Fruit fly (Drosophila melanogaster) whole organism, embryonic: ENCODE data around the gene Sec20.
A peak's percentile ranks its signal among the peaks of the same experiment; 100 is the strongest.

Experiments
- Atf3 ChIP-seq: fragments of 200-800 bp; sonication (Bioruptor generic); optimal IDR thresholded peaks from 3 replicates; lab custom pipeline; 2016; ENCODE audit warnings: missing biosample characterization, missing genetic modification characterization
- CG10147 ChIP-seq: fragments of 200-800 bp; sonication (Bioruptor generic); optimal IDR thresholded peaks from 2 replicates; lab custom pipeline; 2019; ENCODE audit warnings: missing biosample characterization, mild to moderate bottlenecking, missing genetic modification characterization, moderate library complexity
- CG1233 ChIP-seq: fragments of 200-800 bp; sonication (Bioruptor generic); optimal IDR thresholded peaks from 4 replicates; lab custom pipeline; 2018; ENCODE audit warnings: missing biosample characterization, mild to moderate bottlenecking, missing genetic modification characterization
- CG13296 ChIP-seq: fragments of 200-800 bp; sonication (Bioruptor generic); optimal IDR thresholded peaks from 3 replicates; lab custom pipeline; 2018; ENCODE audit warnings: missing biosample characterization, mild to moderate bottlenecking, missing genetic modification characterization
- CG14441 ChIP-seq: fragments of 200-800 bp; sonication (Bioruptor generic); IDR thresholded peaks from 2 replicates; pipeline ENCODE4 v1.3.6; 2022; ENCODE audit warnings: missing biosample characterization, missing genetic modification characterization
- CG1529 ChIP-seq: fragments of 200-800 bp; sonication (Bioruptor generic); optimal IDR thresholded peaks from 3 replicates; lab custom pipeline; 2018; ENCODE audit warnings: missing biosample characterization, missing genetic modification characterization
- CG16863 ChIP-seq: fragments of 200-800 bp; sonication (Bioruptor generic); optimal IDR thresholded peaks from 3 replicates; lab custom pipeline; 2016; ENCODE audit warnings: missing biosample characterization, missing genetic modification characterization
- CG31388 ChIP-seq: fragments of 200-800 bp; sonication (Bioruptor generic); optimal IDR thresholded peaks from 2 replicates; lab custom pipeline; 2016; ENCODE audit warnings: missing biosample characterization, missing genetic modification characterization
- CG34224 ChIP-seq: fragments of 200-800 bp; sonication (Bioruptor generic); IDR thresholded peaks from 3 replicates; pipeline ENCODE4 v1.3.6; 2022; ENCODE audit warnings: missing biosample characterization, missing genetic modification characterization; ENCODE audit not compliant: partially characterized antibody
- CG34422 ChIP-seq: fragments of 200-800 bp; sonication (Bioruptor generic); IDR thresholded peaks from 3 replicates; pipeline ENCODE4 v1.3.6; 2022; ENCODE audit warnings: missing biosample characterization, missing genetic modification characterization
- CG6654 ChIP-seq: fragments of 200-800 bp; sonication (Bioruptor generic); optimal IDR thresholded peaks from 2 replicates; lab custom pipeline; 2017; ENCODE audit warnings: missing biosample characterization, mild to moderate bottlenecking, missing genetic modification characterization
- CG6689 ChIP-seq: fragments of 200-800 bp; sonication (Bioruptor generic); IDR thresholded peaks from 2 replicates; pipeline ENCODE4 v1.3.6; 2022; ENCODE audit warnings: missing biosample characterization, missing genetic modification characterization
- CG7372 ChIP-seq: fragments of 200-800 bp; sonication (Bioruptor generic); IDR thresholded peaks from 2 replicates; pipeline ENCODE4 v1.3.6; 2022; ENCODE audit warnings: missing biosample characterization, missing genetic modification characterization
- CG7556 ChIP-seq: fragments of 200-800 bp; sonication (Bioruptor generic); optimal IDR thresholded peaks from 2 replicates; lab custom pipeline; 2017; ENCODE audit warnings: missing biosample characterization, mild to moderate bottlenecking, missing genetic modification characterization
- CG9215 ChIP-seq: fragments of 200-800 bp; sonication (Bioruptor generic); IDR thresholded peaks from 2 replicates; pipeline ENCODE4 v1.3.6; 2022; ENCODE audit warnings: missing biosample characterization, missing genetic modification characterization
- Chrac-16 ChIP-seq: fragments of 200-800 bp; sonication (Bioruptor generic); optimal IDR thresholded peaks from 3 replicates; lab custom pipeline; 2016; ENCODE audit warnings: missing biosample characterization, missing genetic modification characterization
- Dfd ChIP-seq, 2 experiments: fragments of >200 bp; optimal IDR thresholded peaks; 2 replicates each; lab custom pipeline; 2017; ENCODE audit warnings: missing biosample characterization in 2 of 2, missing genetic modification characterization in 2 of 2
- ERR ChIP-seq: fragments of 200-800 bp; sonication (Bioruptor generic); optimal IDR thresholded peaks from 2 replicates; lab custom pipeline; 2016; ENCODE audit warnings: missing biosample characterization, missing genetic modification characterization
- Elba2 ChIP-seq: fragments of 200-800 bp; sonication (Bioruptor generic); optimal IDR thresholded peaks from 3 replicates; lab custom pipeline; 2016; ENCODE audit warnings: missing biosample characterization, missing genetic modification characterization
- H15 ChIP-seq: fragments of 200-800 bp; sonication (Bioruptor generic); IDR thresholded peaks from 3 replicates; pipeline ENCODE4 v1.3.6; 2022; ENCODE audit warnings: missing biosample characterization, missing genetic modification characterization
- Hr51 ChIP-seq, 2 experiments: fragments of 200-800 bp; sonication (Bioruptor generic); optimal IDR thresholded peaks; 2 replicates in 1 of 2; 3 replicates in 1 of 2; lab custom pipeline; 2016 to 2018; ENCODE audit warnings: missing biosample characterization in 2 of 2, missing genetic modification characterization in 2 of 2, mild to moderate bottlenecking in 1 of 2, moderate library complexity in 1 of 2
- Lim3 ChIP-seq: fragments of 200-800 bp; sonication (Bioruptor generic); IDR thresholded peaks from 2 replicates; pipeline ENCODE4 v1.3.6; 2022; ENCODE audit warnings: missing biosample characterization, missing genetic modification characterization
- Mad ChIP-seq: fragments of 200-800 bp; sonication (Bioruptor generic); optimal IDR thresholded peaks from 2 replicates; lab custom pipeline; 2016; ENCODE audit warnings: missing biosample characterization, missing genetic modification characterization
- Med ChIP-seq: fragments of 200-800 bp; sonication (Bioruptor generic); peaks from one replicate; lab custom pipeline; 2016; ENCODE audit warnings: missing biosample characterization, missing genetic modification characterization, mild to moderate bottlenecking, inconsistent platforms, moderate library complexity
- NFAT ChIP-seq: fragments of 200-800 bp; sonication (Bioruptor generic); IDR thresholded peaks from 2 replicates; pipeline ENCODE4 v1.3.6; 2022; ENCODE audit warnings: missing biosample characterization, missing genetic modification characterization
- Nf-YA ChIP-seq: fragments of 200-800 bp; sonication (Bioruptor generic); IDR thresholded peaks from 2 replicates; pipeline ENCODE4 v1.3.6; 2022; ENCODE audit warnings: missing biosample characterization, missing genetic modification characterization
- Optix ChIP-seq: fragments of 200-800 bp; sonication (Bioruptor generic); IDR thresholded peaks from 3 replicates; pipeline ENCODE4 v1.3.6; 2022; ENCODE audit warnings: missing biosample characterization, missing genetic modification characterization
- Poxn ChIP-seq: fragments of 200-800 bp; sonication (Bioruptor generic); IDR thresholded peaks from 2 replicates; pipeline ENCODE4 v1.3.6; 2022; ENCODE audit warnings: missing biosample characterization, missing genetic modification characterization
- Scr ChIP-seq: fragments of 200-800 bp; sonication (Bioruptor generic); IDR thresholded peaks from 2 replicates; pipeline ENCODE4 v1.3.6; 2022; ENCODE audit warnings: missing biosample characterization, missing genetic modification characterization; ENCODE audit not compliant: partially characterized antibody
- Usf ChIP-seq: fragments of 200-800 bp; sonication (Bioruptor generic); optimal IDR thresholded peaks from 2 replicates; lab custom pipeline; 2017; ENCODE audit warnings: missing genotype, missing biosample characterization, missing genetic modification characterization
- Vsx1 ChIP-seq: fragments of 200-800 bp; sonication (Bioruptor generic); optimal IDR thresholded peaks from 2 replicates; lab custom pipeline; 2017; ENCODE audit warnings: missing biosample characterization, mild to moderate bottlenecking, missing genetic modification characterization, missing genetic modification reagents
- corto ChIP-seq: fragments of 200-800 bp; sonication (Bioruptor generic); optimal IDR thresholded peaks from 2 replicates; lab custom pipeline; 2016; ENCODE audit warnings: missing biosample characterization, mild to moderate bottlenecking, missing genetic modification characterization, moderate library complexity
- ftz-f1 ChIP-seq: fragments of 200-800 bp; sonication (Bioruptor generic); optimal IDR thresholded peaks from 2 replicates; lab custom pipeline; 2016; ENCODE audit warnings: missing biosample characterization, missing genetic modification characterization
- fu2 ChIP-seq: fragments of 200-800 bp; sonication (Bioruptor generic); optimal IDR thresholded peaks from 2 replicates; lab custom pipeline; 2016; ENCODE audit warnings: missing biosample characterization, missing genetic modification characterization
- gcm ChIP-seq: fragments of 200-800 bp; sonication (Bioruptor generic); optimal IDR thresholded peaks from 2 replicates; lab custom pipeline; 2019; ENCODE audit warnings: missing biosample characterization, mild to moderate bottlenecking, missing genetic modification characterization, moderate library complexity
- h ChIP-seq: fragments of >200 bp; optimal IDR thresholded peaks from 2 replicates; lab custom pipeline; 2017
- ind ChIP-seq: fragments of 200-800 bp; sonication (Bioruptor generic); optimal IDR thresholded peaks from 3 replicates; lab custom pipeline; 2016; ENCODE audit warnings: missing biosample characterization, missing genetic modification characterization
- jing ChIP-seq: fragments of 200-800 bp; sonication (Bioruptor generic); optimal IDR thresholded peaks from 2 replicates; lab custom pipeline; 2018; ENCODE audit warnings: missing biosample characterization, mild to moderate bottlenecking, missing genetic modification characterization
- lola ChIP-seq, 3 experiments: fragments of >200 bp in 2 of 3; fragments of 200-800 bp in 1 of 3; sonication (Bioruptor generic) in 1 of 3; optimal IDR thresholded peaks; 2 replicates each; lab custom pipeline; 2017 to 2019; ENCODE audit warnings: missing biosample characterization in 3 of 3, missing genetic modification characterization in 3 of 3, mild to moderate bottlenecking in 1 of 3, moderate library complexity in 1 of 3
- lov ChIP-seq, 2 experiments: fragments of 200-800 bp in 1 of 2; fragments of >200 bp in 1 of 2; sonication (Bioruptor generic) in 1 of 2; IDR thresholded peaks in 1 of 2; optimal IDR thresholded peaks in 1 of 2; 2 replicates in 1 of 2; 3 replicates in 1 of 2; pipeline versions ENCODE4 v1.3.6 to Lab custom; 2017 to 2022; ENCODE audit warnings: missing biosample characterization in 1 of 2, missing genetic modification characterization in 1 of 2
- mirr ChIP-seq: fragments of 200-800 bp; sonication (Bioruptor generic); optimal IDR thresholded peaks from 3 replicates; lab custom pipeline; 2018; ENCODE audit warnings: missing biosample characterization, mild to moderate bottlenecking, missing genetic modification characterization
- nmo ChIP-seq: fragments of 200-800 bp; sonication (Bioruptor generic); optimal IDR thresholded peaks from 2 replicates; lab custom pipeline; 2018; ENCODE audit warnings: missing biosample characterization, mild to moderate bottlenecking, missing genetic modification characterization, moderate library complexity
- peb ChIP-seq: fragments of 200-800 bp; sonication (Bioruptor generic); IDR thresholded peaks from 2 replicates; pipeline ENCODE4 v1.3.6; 2022; ENCODE audit warnings: missing biosample characterization, missing genetic modification characterization
- sima ChIP-seq: fragments of 200-800 bp; sonication (Bioruptor generic); optimal IDR thresholded peaks from 2 replicates; lab custom pipeline; 2016; ENCODE audit warnings: missing biosample characterization, missing genetic modification characterization
- slbo ChIP-seq: fragments of 200-800 bp; sonication (Bioruptor generic); IDR thresholded peaks from 2 replicates; pipeline ENCODE4 v1.3.6; 2022; ENCODE audit warnings: missing biosample characterization, missing genetic modification characterization
- slou ChIP-seq: fragments of 200-800 bp; sonication (Bioruptor generic); optimal IDR thresholded peaks from 3 replicates; lab custom pipeline; 2016; ENCODE audit warnings: missing biosample characterization, missing genetic modification characterization
- ttk ChIP-seq: fragments of 200-800 bp; sonication (Bioruptor generic); IDR thresholded peaks from 2 replicates; pipeline ENCODE4 v2.1.2; 2022; ENCODE audit warnings: missing biosample characterization, missing genetic modification characterization
- usp ChIP-seq: fragments of >200 bp; optimal IDR thresholded peaks from 2 replicates; lab custom pipeline; 2017; ENCODE audit warnings: missing biosample characterization, missing genetic modification characterization
- wor ChIP-seq: fragments of 200-800 bp; sonication (Bioruptor generic); IDR thresholded peaks from 2 replicates; pipeline ENCODE4 v1.3.6; 2022; ENCODE audit warnings: missing biosample characterization, missing genetic modification characterization

The Sec20 gene

DNA sequence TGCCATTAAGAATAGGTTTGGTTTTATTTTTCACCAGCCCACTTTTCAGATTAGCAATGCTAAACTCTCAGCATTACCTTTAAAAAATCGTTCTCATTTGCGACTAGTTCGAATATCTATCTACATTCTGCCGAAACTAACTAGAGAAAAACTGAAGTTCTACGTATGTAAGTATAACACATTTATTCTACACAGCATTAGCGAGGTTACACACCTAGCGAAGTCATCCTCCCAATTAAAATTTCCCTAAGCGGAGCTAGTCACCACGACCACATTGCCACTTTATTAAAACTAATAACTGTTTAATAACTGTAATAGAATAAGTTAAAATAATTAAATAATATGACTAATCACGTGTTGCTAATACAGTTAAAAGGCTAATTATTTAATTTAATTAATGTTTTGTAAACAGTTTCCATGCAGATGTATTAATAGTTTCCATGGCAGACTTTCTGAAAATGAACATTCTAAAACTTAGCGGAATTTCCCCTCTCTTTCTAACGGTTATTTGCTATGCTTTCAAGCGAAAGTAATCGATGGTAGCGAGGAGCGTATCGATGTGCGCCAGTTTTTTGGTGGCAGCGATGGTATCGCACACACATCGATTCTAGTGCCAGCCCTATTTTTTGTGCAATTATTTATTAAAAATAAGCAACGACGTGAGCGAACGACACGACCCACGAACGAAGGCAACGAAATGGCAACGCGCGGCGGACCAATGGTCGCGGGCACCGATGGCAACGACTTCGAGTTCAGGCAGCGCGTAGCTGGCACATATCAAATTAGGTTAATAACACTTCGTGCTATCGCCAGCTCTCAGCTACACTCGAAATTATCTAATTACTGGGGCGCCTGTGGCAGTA is 45.4 kb downstream of the Sec20 start, which contains the start of gene jagn (continued):
- no peak for TF ChIP-seq wor (GFP tag; lab: Robert Waterston, UW)
- TF ChIP-seq CG9215 (GFP tag; lab: Robert Waterston, UW), result peak; percentile 66
- no peak for TF ChIP-seq h (lab: Kevin White, UChicago)
- TF ChIP-seq Usf (GFP tag; lab: Kevin White, UChicago), result peak; percentile 42
- TF ChIP-seq Optix (GFP tag; lab: Robert Waterston, UW), result peak; percentile 53; the same call in 1 of the 3 replicates
- no peak for TF ChIP-seq Atf3
- peak; percentile 98 for TF ChIP-seq CG34224 (GFP tag; lab: Robert Waterston, UW)
- peak; percentile 59 for TF ChIP-seq CG1233
- peak; percentile 10 for TF ChIP-seq ERR (GFP tag; lab: Kevin White, UChicago)
- TF ChIP-seq fu2 (GFP tag; lab: Kevin White, UChicago), result peak; percentile 41
- TF ChIP-seq CG6689, result peak; percentile 36; the same call in 1 of the 2 replicates
- TF ChIP-seq CG10147 (GFP tag; lab: Kevin White, UChicago), result no peak
- no peak for TF ChIP-seq gcm (GFP tag; lab: Kevin White, UChicago)
- peak; percentile 60 for TF ChIP-seq ind (GFP tag; lab: Kevin White, UChicago)
- peak; percentile 99 for TF ChIP-seq Scr
- peak; percentile 97 for TF ChIP-seq Med (GFP tag; lab: Kevin White, UChicago)
- TF ChIP-seq CG31388 (GFP tag; lab: Kevin White, UChicago), result no peak
- peak; percentile 17 for TF ChIP-seq Vsx1 (GFP tag; lab: Kevin White, UChicago)
- TF ChIP-seq ttk (GFP tag; lab: Robert Waterston, UW), result peak; percentile 58
- TF ChIP-seq ftz-f1, result no peak
- no peak for TF ChIP-seq Poxn
- no peak for TF ChIP-seq corto
- peak; percentile 2 for TF ChIP-seq CG7556 (GFP tag; lab: Kevin White, UChicago)
- TF ChIP-seq lola (GFP tag; optimal IDR thresholded peaks at IDR 0.05; lab: Kevin White, UChicago), result peak in 1 of 3 experiments; percentile 33
- TF ChIP-seq CG16863 (GFP tag; lab: Kevin White, UChicago), result peak; percentile 45
- no peak for TF ChIP-seq sima (GFP tag; lab: Kevin White, UChicago)
- peak; percentile 59; the same call in 1 of the 3 replicates for TF ChIP-seq CG34422
- TF ChIP-seq CG7372 (GFP tag; lab: Robert Waterston, UW), result peak; percentile 37; the same call in 1 of the 2 replicates
- TF ChIP-seq Nf-YA (GFP tag; lab: Robert Waterston, UW), result 0 out of 2 replicates have a peak, but pooled peaks have one; percentile 29
- no peak for TF ChIP-seq mirr
- peak; percentile 41 for TF ChIP-seq Mad (GFP tag; lab: Kevin White, UChicago)
- peak; percentile 33; the same call in 1 of the 3 replicates for TF ChIP-seq H15
- TF ChIP-seq peb (GFP tag; lab: Robert Waterston, UW), result no peak
- TF ChIP-seq Dfd (GFP tag; optimal IDR thresholded peaks at IDR 0.05; lab: Kevin White, UChicago), result no peak
- TF ChIP-seq CG1529 (GFP tag; lab: Kevin White, UChicago), result no peak
- TF ChIP-seq slbo (GFP tag; lab: Robert Waterston, UW), result peak; percentile 91
- peak; percentile 27; the same call in 1 of the 2 replicates for TF ChIP-seq CG14441 (GFP tag; lab: Robert Waterston, UW)
- TF ChIP-seq Lim3 (GFP tag; lab: Robert Waterston, UW), result no peak
- peak; percentile 91 for TF ChIP-seq NFAT
- TF ChIP-seq Elba2, result no peak
- TF ChIP-seq Hr51 (GFP tag; optimal IDR thresholded peaks at IDR 0.05; lab: Kevin White, UChicago), result peak; percentile 35 to 69
- TF ChIP-seq slou, result no peak
- no peak for TF ChIP-seq lov (optimal IDR thresholded peaks at IDR 0.05; lab: Kevin White, UChicago)
- 0 out of 3 replicates have a peak, but pooled peaks have one; percentile 31 for TF ChIP-seq lov (GFP tag; IDR thresholded peaks at IDR 0.05; lab: Robert Waterston, UW)
- TF ChIP-seq nmo (GFP tag; lab: Kevin White, UChicago), result peak; percentile 77
- no peak for TF ChIP-seq jing (GFP tag; lab: Kevin White, UChicago)
- TF ChIP-seq Chrac-16 (GFP tag; lab: Kevin White, UChicago), result peak; percentile 44
- no peak for TF ChIP-seq CG6654 (GFP tag; lab: Kevin White, UChicago)
- no peak for TF ChIP-seq CG13296 (GFP tag; lab: Kevin White, UChicago)
- TF ChIP-seq usp (GFP tag; lab: Kevin White, UChicago), result no peak
